Worm (Caenorhabditis elegans): ENCODE measurements around the gene gst-19.

gst-19 gene

DNA sequence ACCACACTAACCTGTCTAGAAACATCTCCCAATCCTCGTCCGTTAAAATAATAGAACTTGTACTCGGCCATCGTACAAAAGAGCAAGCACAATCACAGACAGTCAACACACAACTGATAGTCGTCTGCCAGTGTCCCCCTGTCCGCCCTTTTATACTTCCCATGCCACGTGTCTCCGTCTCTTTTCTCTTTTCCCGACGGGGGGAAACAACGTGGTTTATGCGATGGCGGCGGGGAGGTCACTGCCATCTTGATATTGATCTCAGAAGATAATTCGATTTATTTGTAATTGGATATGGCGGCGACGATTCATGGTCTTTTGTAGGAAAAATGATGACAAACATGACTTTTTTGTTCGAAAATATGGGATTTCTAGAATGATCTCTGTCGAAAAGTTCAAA, 17.3 kb downstream of the gst-19 start, which contains the start of gene gst-20 (continued):
- no peak for TF ChIP-seq ama-1 (optimal IDR thresholded peaks at IDR 0.05)
- no peak for TF ChIP-seq T26A8.4 (GFP tag; IDR thresholded peaks at IDR 0.05)
- TF ChIP-seq madf-9 (GFP tag; conservative IDR thresholded peaks at IDR 0.05), result no peak
- TF ChIP-seq Y5F2A.4 (GFP tag; optimal IDR thresholded peaks at IDR 0.05), result no peak
- TF ChIP-seq nhr-102 (tag; optimal IDR thresholded peaks at IDR 0.05), result peak; percentile 50
- TF ChIP-seq hlh-11 (tag; optimal IDR thresholded peaks at IDR 0.05), result peak; percentile 78
- TF ChIP-seq lin-39 (tag; optimal IDR thresholded peaks at IDR 0.05), result no peak
- peak; percentile 53 for TF ChIP-seq nhr-48 (tag; optimal IDR thresholded peaks at IDR 0.05)
- TF ChIP-seq ces-1 (GFP tag; optimal IDR thresholded peaks at IDR 0.05), result no peak
- peak; percentile 28 for TF ChIP-seq aha-1 (tag)
- peak; percentile 72 for TF ChIP-seq nhr-28 (tag; optimal IDR thresholded peaks at IDR 0.05)
- no peak for TF ChIP-seq lin-38 (GFP tag; IDR thresholded peaks at IDR 0.05)

DNA sequence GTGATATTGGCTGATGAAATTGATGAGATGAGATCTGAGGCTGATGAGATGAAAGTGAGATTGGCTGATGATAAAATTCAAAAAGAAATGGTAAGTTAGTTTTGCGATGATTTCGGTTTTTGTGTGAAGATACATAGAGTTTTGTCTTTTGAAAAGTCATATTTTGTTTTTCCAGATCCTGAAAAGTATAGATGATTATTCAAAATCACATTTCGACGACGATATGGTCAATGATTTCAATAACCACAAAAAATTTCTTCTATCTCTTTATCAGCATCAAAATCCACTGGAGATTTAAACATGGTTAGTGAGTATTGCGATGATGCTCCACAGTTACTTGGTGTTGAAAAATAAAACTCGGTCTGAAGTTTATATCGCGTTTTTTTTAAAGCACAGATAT, 26.0 kb downstream of the gst-19 start, which contains the start of gene csp-1:
Gene csp-1, plus strand, starts transcription at position 301 of the 400 bp plus-strand sequence.
- no peak for TF ChIP-seq nhr-77 (tag; optimal IDR thresholded peaks at IDR 0.05)
- TF ChIP-seq mep-1 (tag; optimal IDR thresholded peaks at IDR 0.05), result no peak
- TF ChIP-seq nhr-11 (tag; optimal IDR thresholded peaks at IDR 0.05), result no peak
- no peak for TF ChIP-seq hlh-11 (tag; optimal IDR thresholded peaks at IDR 0.05)
- no peak for TF ChIP-seq D1046.2 (GFP tag; IDR thresholded peaks at IDR 0.05)
- no peak for TF ChIP-seq ZK546.5 (tag; optimal IDR thresholded peaks at IDR 0.05)
- no peak for TF ChIP-seq dmd-9 (GFP tag; IDR thresholded peaks at IDR 0.05)
- no peak for TF ChIP-seq egl-43 (GFP tag; IDR thresholded peaks at IDR 0.05)
- no peak for TF ChIP-seq unc-39 (tag; optimal IDR thresholded peaks at IDR 0.05)
- no peak for TF ChIP-seq gei-8 (GFP tag; optimal IDR thresholded peaks at IDR 0.05)
- no peak for TF ChIP-seq ctbp-1 (GFP tag; IDR thresholded peaks at IDR 0.05)
- TF ChIP-seq lin-13 (GFP tag; optimal IDR thresholded peaks at IDR 0.05), result no peak
- TF ChIP-seq rbr-2 (tag; optimal IDR thresholded peaks at IDR 0.05), result no peak
- no peak for TF ChIP-seq snpc-1.2 (GFP tag; IDR thresholded peaks at IDR 0.05)
- no peak for TF ChIP-seq madf-5 (GFP tag; IDR thresholded peaks at IDR 0.05)
- TF ChIP-seq mxl-3 (GFP tag; optimal IDR thresholded peaks at IDR 0.05), result no peak
- TF ChIP-seq lin-39 (tag; optimal IDR thresholded peaks at IDR 0.05), result no peak
- TF ChIP-seq lin-38 (GFP tag; IDR thresholded peaks at IDR 0.05), result no peak
- TF ChIP-seq ces-1 (GFP tag; optimal IDR thresholded peaks at IDR 0.05), result no peak
- TF ChIP-seq dmd-6 (GFP tag; IDR thresholded peaks at IDR 0.05), result no peak

DNA sequence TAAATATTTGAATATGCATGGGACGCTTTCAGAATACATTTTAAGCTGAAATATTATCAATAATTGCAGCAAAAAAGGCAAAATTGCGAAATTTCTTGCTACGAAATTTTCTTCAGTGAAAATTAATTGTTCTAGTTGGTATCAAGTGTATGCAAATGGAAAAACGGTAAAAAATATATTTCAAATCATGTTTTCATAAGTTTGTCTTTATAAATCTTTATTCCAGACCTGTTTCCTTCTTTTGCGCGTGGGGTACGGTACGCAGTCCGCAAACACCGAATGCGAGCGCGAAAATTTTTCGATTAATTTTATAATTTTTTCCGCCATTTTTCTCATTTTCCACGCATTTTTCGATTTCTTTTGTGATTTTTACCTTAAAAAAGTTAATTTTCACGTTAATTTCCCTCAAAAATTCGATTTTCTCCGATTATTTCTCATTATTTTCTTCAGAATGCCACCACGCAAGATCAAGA, 30.4 kb downstream of the gst-19 start, which contains the start of the genes fbxc-23 and csc-1:
Gene fbxc-23, minus strand, starts transcription at position 51 of the 473 bp plus-strand sequence.
Gene csc-1, plus strand, starts transcription at position 451 of the 473 bp plus-strand sequence.
- no peak for TF ChIP-seq set-16 (GFP tag; IDR thresholded peaks at IDR 0.05)
- TF ChIP-seq daf-16 (GFP tag; optimal IDR thresholded peaks at IDR 0.05), result no peak
- TF ChIP-seq daf-16 (tag; optimal IDR thresholded peaks at IDR 0.05), result peak; percentile 50
- no peak for TF ChIP-seq unc-39 (tag; optimal IDR thresholded peaks at IDR 0.05)
- no peak for TF ChIP-seq vab-7 (GFP tag; IDR thresholded peaks at IDR 0.05)
- no peak for TF ChIP-seq nhr-77 (tag; optimal IDR thresholded peaks at IDR 0.05)
- peak; percentile 52 for TF ChIP-seq hlh-30 (tag; optimal IDR thresholded peaks at IDR 0.05; ENCODE audit: insufficient read depth)
- TF ChIP-seq D1046.2 (GFP tag; IDR thresholded peaks at IDR 0.05), result no peak
- peak; percentile 70 for TF ChIP-seq lin-38 (GFP tag; IDR thresholded peaks at IDR 0.05)
- peak; percentile 1 for TF ChIP-seq rbr-2 (tag; optimal IDR thresholded peaks at IDR 0.05)
- peak; percentile 56 to 98 for TF ChIP-seq lsy-2 (tag; optimal IDR thresholded peaks at IDR 0.05)
- peak; percentile 22 for TF ChIP-seq nhr-28 (tag; optimal IDR thresholded peaks at IDR 0.05)
- TF ChIP-seq dpl-1 (GFP tag; optimal IDR thresholded peaks at IDR 0.05), result peak; percentile 90
- TF ChIP-seq F44E2.7 (GFP tag; IDR thresholded peaks at IDR 0.05), result no peak
- 0 out of 2 replicates have a peak, but pooled peaks have one; percentile 15 for TF ChIP-seq hmg-1.1 (GFP tag; IDR thresholded peaks at IDR 0.05)
- peak; percentile 37 for TF ChIP-seq dve-1 (tag; optimal IDR thresholded peaks at IDR 0.05; ENCODE audit: insufficient read depth)
- TF ChIP-seq mes-2 (tag; optimal IDR thresholded peaks at IDR 0.05; ENCODE audit: poor library complexity, severe bottlenecking), result peak; percentile 67
- peak; percentile 17 for TF ChIP-seq unc-130 (GFP tag; optimal IDR thresholded peaks at IDR 0.05)
- TF ChIP-seq fkh-10 (GFP tag; optimal IDR thresholded peaks at IDR 0.05), result peak; percentile 20
- no peak for TF ChIP-seq mep-1 (tag; optimal IDR thresholded peaks at IDR 0.05)
